Comparison of ENCODE assay signal across 2 worm cellular contexts in the genomic region with DNA sequence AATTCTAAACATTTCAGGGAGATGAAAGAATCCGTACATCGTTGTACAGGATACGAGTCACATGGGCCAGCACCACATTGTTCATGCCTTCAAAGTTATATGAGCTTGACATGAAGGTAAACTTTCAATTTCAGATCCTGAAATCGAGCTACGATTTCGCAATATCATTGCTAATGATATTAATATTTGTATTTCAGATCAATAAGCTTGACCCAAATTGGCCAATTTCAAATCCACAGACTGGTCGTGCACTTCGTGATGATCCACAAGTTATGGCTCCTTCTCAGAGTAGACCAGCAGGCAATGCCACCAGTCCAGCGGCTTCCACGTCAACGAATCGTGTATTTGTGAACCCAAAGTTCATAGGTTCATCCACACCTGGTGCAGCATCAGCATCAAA.
TF ChIP-seq lines count a peak whose summit lies in the region.

No protein-coding gene starts in this region.

TF ChIP-seq in whole organism, L4 larva, 104 proteins besides CTCF, POLR2A, EP300 and RAD21:
- TF ChIP-seq aha-1 (tag; lab: Kevin White, UChicago) (peak; percentile 53), unc-62 (GFP tag; optimal IDR thresholded peaks at IDR 0.05 in 1 of 2; lab: Kevin White, UChicago) (peak in 1 of 2 experiments; percentile 60), unc-62 (tag; optimal IDR thresholded peaks at IDR 0.05; lab: Kevin White, UChicago) (no peak), nhr-48 (tag; optimal IDR thresholded peaks at IDR 0.05; lab: Kevin White, UChicago) (no peak)

TF ChIP-seq in whole organism, young adult, 124 proteins besides CTCF, POLR2A, EP300 and RAD21:
- no peak for TF ChIP-seq Y95B8A.8 (GFP tag; IDR thresholded peaks at IDR 0.05; lab: Robert Waterston, UW)
- TF ChIP-seq cebp-1 (GFP tag; IDR thresholded peaks at IDR 0.05; lab: Robert Waterston, UW), result no peak
- TF ChIP-seq cebp-1 (tag; optimal IDR thresholded peaks at IDR 0.05; lab: Kevin White, UChicago), result peak; percentile 64
